Worm (Caenorhabditis elegans) whole organism, late embryonic: ENCODE measurements around the gene F10E9.10.

ENCODE experiments used
- fkh-10 ChIP-seq: fragments of 150-350 bp; optimal IDR thresholded peaks from 2 replicates; lab custom pipeline; 2014; ENCODE audit warnings: missing biosample characterization, missing genetic modification reagents, missing genetic modification characterization
- tbx-7 ChIP-seq: sonication (generic microtip); optimal IDR thresholded peaks from 2 replicates; lab custom pipeline; 2016; ENCODE audit warnings: missing genotype, missing genetic modification characterization, missing compliant biosample characterization
- unc-55 ChIP-seq: sonication (generic microtip); optimal IDR thresholded peaks from 2 replicates; lab custom pipeline; 2017; ENCODE audit warnings: missing biosample characterization, missing genetic modification reagents, missing genetic modification characterization

DNA sequence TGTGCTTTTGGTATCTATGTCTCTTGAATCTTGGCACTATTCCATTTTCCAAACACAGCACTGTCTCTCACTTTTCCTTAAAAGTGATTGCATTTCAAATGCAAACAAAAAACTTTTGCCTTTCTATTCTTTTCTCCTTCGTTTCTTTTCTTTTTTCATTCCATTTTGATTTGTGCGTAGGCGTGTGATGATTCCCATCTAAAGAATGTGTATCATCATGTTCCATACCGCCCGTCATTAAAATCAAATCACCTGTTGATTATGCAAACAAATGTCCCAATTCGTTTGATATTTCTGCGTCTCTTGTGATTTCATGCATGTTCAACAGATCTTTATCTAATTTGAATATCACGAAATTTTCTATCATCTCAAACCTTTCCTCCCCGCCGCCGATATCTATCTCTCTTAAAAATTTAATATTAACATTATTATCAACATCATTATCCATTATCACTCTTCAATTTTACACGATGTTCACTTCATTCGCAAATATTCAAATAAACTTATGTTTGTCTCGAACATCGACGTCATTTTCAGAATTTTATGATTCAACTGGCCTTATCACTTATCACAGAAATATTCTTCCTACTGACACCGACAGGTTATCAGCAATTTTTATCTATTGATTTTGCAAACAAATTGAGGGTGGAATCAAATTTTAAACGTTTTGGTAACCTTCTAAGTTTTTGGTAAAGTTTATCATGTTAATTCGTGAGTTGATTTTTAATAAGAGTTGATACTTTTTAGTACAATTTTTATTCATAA is 28.6 kb downstream of the F10E9.10 start:
- TF ChIP-seq tbx-7 (tag; lab: Kevin White, UChicago) (no peak), fkh-10 (GFP tag; lab: Kevin White, UChicago) (no peak), unc-55 (no peak)
